Fruit fly (Drosophila melanogaster): ENCODE results near the gene CG12118.

DNA sequence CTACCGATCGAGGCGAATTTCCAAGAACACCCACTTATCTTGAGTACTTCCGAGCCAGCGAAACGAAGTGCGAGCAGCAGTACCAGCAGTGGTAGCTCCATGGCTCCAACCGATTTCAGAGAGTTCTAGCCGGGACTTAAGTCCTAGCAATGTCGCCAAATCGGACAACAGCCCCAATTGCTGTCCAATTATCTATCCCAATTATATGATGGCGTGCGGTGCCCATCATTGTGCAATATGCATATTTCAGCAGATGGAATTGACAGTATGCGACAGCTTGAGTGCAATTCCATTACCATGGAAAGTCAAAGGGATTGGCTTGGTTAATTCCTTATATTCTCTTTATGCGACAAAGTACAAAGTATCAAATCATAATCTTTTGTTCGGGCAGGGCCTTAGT, 40.3 kb upstream of the CG12118 start, which contains the start of gene Ir8a:
- TF ChIP-seq CG8478 (optimal IDR thresholded peaks at IDR 0.05) (no peak), CTCF (optimal IDR thresholded peaks at IDR 0.05) (no peak)

Data from S2 (cell line).